Worm (Caenorhabditis elegans): Measurements from ENCODE around the gene C55C3.8.
A peak's percentile ranks its signal among the peaks of the same experiment; 100 is the strongest.

Gene C55C3.8

ce11 chrIV:5690386-5691080 is at the start of gene C55C3.8:
TSS of gene C55C3.8 (plus strand) at chrIV:5691030.
- TF ChIP-seq lin-29 (GFP tag; IDR thresholded peaks at IDR 0.05) (no peak), aly-2 (tag; optimal IDR thresholded peaks at IDR 0.05) (no peak), unc-62 (GFP tag; optimal IDR thresholded peaks at IDR 0.05 in 1 of 2) (peak in 1 of 2 experiments; percentile 94), unc-62 (tag; optimal IDR thresholded peaks at IDR 0.05) (no peak)

- TF ChIP-seq ceh-44 (GFP tag; IDR thresholded peaks at IDR 0.05), result no peak
Observed at ce11 chrIV:5645514-5646052, 45.2 kb upstream of the C55C3.8 start, which contains the start of the genes srd-8 and B0547.2. TSS of gene srd-8 (minus strand) at chrIV:5645614. TSS of gene B0547.2 (plus strand) at chrIV:5646002.

- TF ChIP-seq aly-2 (tag; optimal IDR thresholded peaks at IDR 0.05), result no peak
- no peak for TF ChIP-seq nhr-42 (GFP tag; IDR thresholded peaks at IDR 0.05)
- TF ChIP-seq lim-7 (GFP tag; IDR thresholded peaks at IDR 0.05), result no peak
- TF ChIP-seq D1046.2 (GFP tag; IDR thresholded peaks at IDR 0.05), result no peak
- peak; percentile 93 for TF ChIP-seq T20F7.1 (GFP tag; optimal IDR thresholded peaks at IDR 0.05)
- no peak for TF ChIP-seq ceh-82 (tag; optimal IDR thresholded peaks at IDR 0.05)
- no peak for TF ChIP-seq daf-16 (GFP tag; optimal IDR thresholded peaks at IDR 0.05)
- peak; percentile 59 for TF ChIP-seq daf-16 (tag; optimal IDR thresholded peaks at IDR 0.05)
- peak; percentile 19 for TF ChIP-seq hlh-30 (tag; optimal IDR thresholded peaks at IDR 0.05; ENCODE audit: insufficient read depth)
- no peak for TF ChIP-seq jun-1 (tag; optimal IDR thresholded peaks at IDR 0.05)
- TF ChIP-seq lir-3 (tag; optimal IDR thresholded peaks at IDR 0.05), result no peak
- peak; percentile 92 for TF ChIP-seq Y48G9A.11 (GFP tag; IDR thresholded peaks at IDR 0.05)
- peak; percentile 64 for TF ChIP-seq R02D3.7 (tag; optimal IDR thresholded peaks at IDR 0.05)
- TF ChIP-seq dpl-1 (GFP tag; optimal IDR thresholded peaks at IDR 0.05), result peak; percentile 12
Observed at ce11 chrIV:5649073-5649583, 41.7 kb upstream of the C55C3.8 start, which contains the start of gene csn-5. TSS of gene csn-5 (plus strand) at chrIV:5649533.

ce11 chrIV:5650761-5651332 is 40.0 kb upstream of the C55C3.8 start:
- TF ChIP-seq T26A8.4 (GFP tag; IDR thresholded peaks at IDR 0.05) (peak; percentile 39; the same call in 1 of the 2 replicates), Y105C5A.15 (GFP tag; IDR thresholded peaks at IDR 0.05) (peak; percentile 62; the same call in 1 of the 2 replicates), dve-1 (tag; optimal IDR thresholded peaks at IDR 0.05; ENCODE audit: insufficient read depth) (peak; percentile 29), php-3 (GFP tag; IDR thresholded peaks at IDR 0.05) (no peak), ceh-20 (GFP tag; IDR thresholded peaks at IDR 0.05) (peak; percentile 55), mes-2 (tag; optimal IDR thresholded peaks at IDR 0.05; ENCODE audit: poor library complexity, severe bottlenecking) (no peak), D1046.2 (GFP tag; IDR thresholded peaks at IDR 0.05) (no peak), daf-8 (GFP tag; IDR thresholded peaks at IDR 0.05) (no peak), dmd-8 (GFP tag; IDR thresholded peaks at IDR 0.05) (no peak), unc-130 (GFP tag; optimal IDR thresholded peaks at IDR 0.05) (no peak), lir-3 (tag; optimal IDR thresholded peaks at IDR 0.05) (no peak), attf-4 (tag; optimal IDR thresholded peaks at IDR 0.05) (no peak), snpc-4 (tag; optimal IDR thresholded peaks at IDR 0.05) (no peak), nhr-102 (tag; optimal IDR thresholded peaks at IDR 0.05) (peak; percentile 31), ceh-82 (tag; optimal IDR thresholded peaks at IDR 0.05) (no peak), aha-1 (tag) (peak; percentile 52), hif-1 (tag; optimal IDR thresholded peaks at IDR 0.05) (no peak), unc-39 (tag; optimal IDR thresholded peaks at IDR 0.05) (no peak), spr-3 (GFP tag; optimal IDR thresholded peaks at IDR 0.05) (no peak), pha-4 (GFP tag; IDR thresholded peaks at IDR 0.05) (peak; percentile 22), pha-4 (tag; optimal IDR thresholded peaks at IDR 0.05) (no peak), dpl-1 (GFP tag; optimal IDR thresholded peaks at IDR 0.05) (no peak), madf-5 (GFP tag; IDR thresholded peaks at IDR 0.05) (0 out of 4 replicates have a peak, but pooled peaks of 1 of the 2 experiments have one; percentile 18), nhr-76 (tag; optimal IDR thresholded peaks at IDR 0.05) (no peak), dmd-6 (GFP tag; IDR thresholded peaks at IDR 0.05) (no peak; the same call in 1 of the 2 replicates), T20F7.1 (GFP tag; optimal IDR thresholded peaks at IDR 0.05) (peak; percentile 60), nhr-41 (GFP tag; IDR thresholded peaks at IDR 0.05) (no peak), lin-38 (GFP tag; IDR thresholded peaks at IDR 0.05) (peak; percentile 45), lin-39 (tag; optimal IDR thresholded peaks at IDR 0.05) (no peak), daf-16 (GFP tag; optimal IDR thresholded peaks at IDR 0.05) (no peak), daf-16 (tag; optimal IDR thresholded peaks at IDR 0.05) (peak; percentile 16)
